Worm (Caenorhabditis elegans) whole organism, young adult: ENCODE data around the gene oac-20.
"Not testable (repeated sequence)": the region's sequence is repeated elsewhere in the genome, so short reads cannot be mapped to it uniquely, and the experiment has no call there.

ENCODE experiments used
- B0035.1 ChIP-seq: sonication (generic microtip); optimal IDR thresholded peaks from 2 replicates; lab custom pipeline; 2016; ENCODE audit warnings: missing genetic modification characterization, mild to moderate bottlenecking, missing compliant biosample characterization, missing genotype, missing genetic modification reagents
- B0336.3 ChIP-seq: fragments of 200-800 bp; sonication (Bioruptor generic); IDR thresholded peaks from 2 replicates; pipeline ENCODE4 v1.3.6; 2022; ENCODE audit warnings: missing genetic modification characterization, missing compliant biosample characterization
- F37B4.10 ChIP-seq: fragments of 200-800 bp; sonication (Bioruptor generic); IDR thresholded peaks from 2 replicates; pipeline ENCODE4 v1.3.6; 2022; ENCODE audit warnings: missing genetic modification characterization, missing compliant biosample characterization
- Y53G8AR.9 ChIP-seq: fragments of 200-800 bp; sonication (Bioruptor generic); conservative IDR thresholded peaks from 2 replicates; pipeline ENCODE4 v1.3.6; 2022; ENCODE audit warnings: missing genetic modification reagents, missing genetic modification characterization, missing compliant biosample characterization
- Y56A3A.18 ChIP-seq: fragments of 200-800 bp; sonication (Bioruptor generic); IDR thresholded peaks from 2 replicates; pipeline ENCODE4 v1.3.6; 2022; ENCODE audit warnings: missing genetic modification reagents, missing genetic modification characterization, missing compliant biosample characterization
- Y67H2A.10 ChIP-seq: fragments of 200-800 bp; sonication (Bioruptor generic); conservative IDR thresholded peaks from 2 replicates; pipeline ENCODE4 v1.3.6; 2022; ENCODE audit warnings: missing genetic modification reagents, missing genetic modification characterization, missing compliant biosample characterization
- Y79H2A.3 ChIP-seq: fragments of 200-800 bp; sonication (Bioruptor generic); conservative IDR thresholded peaks from 2 replicates; pipeline ENCODE4 v1.3.6; 2022; ENCODE audit warnings: missing genetic modification reagents, missing genetic modification characterization, missing compliant biosample characterization
- ZK185.1 ChIP-seq: sonication (generic microtip); optimal IDR thresholded peaks from 2 replicates; lab custom pipeline; 2016; ENCODE audit warnings: mild to moderate bottlenecking, missing genetic modification characterization, missing compliant biosample characterization; ENCODE audit not compliant: poor library complexity, severe bottlenecking
- aptf-2 ChIP-seq: fragments of 200-800 bp; sonication (Bioruptor generic); conservative IDR thresholded peaks from 2 replicates; pipeline ENCODE4 v1.3.6; 2022; ENCODE audit warnings: missing genetic modification reagents, missing genetic modification characterization, missing compliant biosample characterization
- atf-7 ChIP-seq: sonication (generic microtip); optimal IDR thresholded peaks from 2 replicates; lab custom pipeline; 2017; ENCODE audit warnings: mild to moderate bottlenecking, missing genetic modification characterization, missing compliant biosample characterization
- athp-1 ChIP-seq: sonication (generic microtip); optimal IDR thresholded peaks from 2 replicates; lab custom pipeline; 2017; ENCODE audit warnings: mild to moderate bottlenecking, missing genetic modification characterization, missing compliant biosample characterization
- attf-3 ChIP-seq: fragments of 200-800 bp; sonication (Bioruptor generic); conservative IDR thresholded peaks from 2 replicates; pipeline ENCODE4 v1.3.6; 2022; ENCODE audit warnings: missing genetic modification reagents, missing genetic modification characterization, missing compliant biosample characterization
- attf-6 ChIP-seq: fragments of 200-800 bp; sonication (Bioruptor generic); IDR thresholded peaks from 2 replicates; pipeline ENCODE4 v1.3.6; 2022; ENCODE audit warnings: missing genetic modification reagents, missing genetic modification characterization, missing compliant biosample characterization
- bed-2 ChIP-seq: fragments of 200-800 bp; sonication (Bioruptor generic); IDR thresholded peaks from 2 replicates; pipeline ENCODE4 v1.3.6; 2022; ENCODE audit warnings: missing genetic modification reagents, missing genetic modification characterization, missing compliant biosample characterization
- ccch-3 ChIP-seq: fragments of 200-800 bp; sonication (Bioruptor generic); optimal IDR thresholded peaks from 2 replicates; lab custom pipeline; 2018; ENCODE audit warnings: mild to moderate bottlenecking, missing genetic modification characterization, missing compliant biosample characterization
- die-1 ChIP-seq: sonication (generic microtip); optimal IDR thresholded peaks from 2 replicates; lab custom pipeline; 2016; ENCODE audit warnings: missing genotype, mild to moderate bottlenecking, missing genetic modification characterization, missing compliant biosample characterization
- efl-1 ChIP-seq: fragments of 150-350 bp; optimal IDR thresholded peaks from 2 replicates; lab custom pipeline; 2014; ENCODE audit warnings: missing biosample characterization, missing genetic modification reagents, missing genetic modification characterization
- egl-18 ChIP-seq: fragments of 200-800 bp; sonication (Bioruptor generic); IDR thresholded peaks from 2 replicates; pipeline ENCODE4 v1.3.6; 2022; ENCODE audit warnings: missing genetic modification reagents, missing genetic modification characterization, missing compliant biosample characterization
- egl-44 ChIP-seq: fragments of 200-800 bp; sonication (Bioruptor generic); IDR thresholded peaks from 2 replicates; pipeline ENCODE4 v1.3.6; 2022; ENCODE audit warnings: missing genetic modification reagents, missing genetic modification characterization, missing compliant biosample characterization
- ekl-4 ChIP-seq: fragments of 200-800 bp; sonication (Bioruptor generic); IDR thresholded peaks from 2 replicates; pipeline ENCODE4 v1.3.6; 2022; ENCODE audit warnings: missing genetic modification reagents, missing genetic modification characterization, missing compliant biosample characterization
- gei-17 ChIP-seq: fragments of 200-800 bp; sonication (Bioruptor generic); optimal IDR thresholded peaks from 2 replicates; lab custom pipeline; 2018; ENCODE audit warnings: mild to moderate bottlenecking, missing genetic modification characterization, missing compliant biosample characterization
- hlh-12 ChIP-seq: sonication (generic microtip); optimal IDR thresholded peaks from 2 replicates; lab custom pipeline; 2016; ENCODE audit warnings: missing genetic modification characterization, missing compliant biosample characterization
- lin-40 ChIP-seq: sonication (generic microtip); optimal IDR thresholded peaks from 2 replicates; lab custom pipeline; 2016; ENCODE audit warnings: missing genetic modification characterization, mild to moderate bottlenecking, missing compliant biosample characterization, missing genotype, missing genetic modification reagents
- lsy-27 ChIP-seq: sonication (generic microtip); optimal IDR thresholded peaks from 2 replicates; lab custom pipeline; 2017; ENCODE audit warnings: missing genetic modification characterization, mild to moderate bottlenecking, missing compliant biosample characterization, antibody characterized with exemption, missing genotype, borderline replicate concordance; ENCODE audit not compliant: insufficient read depth
- mcd-1 ChIP-seq: fragments of 200-800 bp; sonication (Bioruptor generic); IDR thresholded peaks from 2 replicates; pipeline ENCODE4 v1.3.6; 2022; ENCODE audit warnings: missing genetic modification reagents, missing genetic modification characterization, missing compliant biosample characterization
- nfya-1 ChIP-seq: sonication (generic microtip); optimal IDR thresholded peaks from 2 replicates; lab custom pipeline; 2017; ENCODE audit warnings: antibody characterized with exemption, missing compliant biosample characterization, missing genetic modification characterization, borderline replicate concordance; ENCODE audit not compliant: insufficient read depth
- nhr-120 ChIP-seq: fragments of 200-800 bp; sonication (Bioruptor generic); IDR thresholded peaks from 2 replicates; pipeline ENCODE4 v1.3.6; 2022; ENCODE audit warnings: missing genetic modification characterization, missing compliant biosample characterization
- nhr-179 ChIP-seq: sonication (generic microtip); optimal IDR thresholded peaks from 2 replicates; lab custom pipeline; 2016; ENCODE audit warnings: mild to moderate bottlenecking, missing genetic modification characterization, missing compliant biosample characterization
- nhr-80 ChIP-seq: sonication (generic microtip); optimal IDR thresholded peaks from 2 replicates; lab custom pipeline; 2016; ENCODE audit warnings: missing genetic modification characterization, missing compliant biosample characterization
- pha-4 ChIP-seq: fragments of 150-350 bp; sonication (generic microtip); optimal IDR thresholded peaks from 2 replicates; lab custom pipeline; 2014; ENCODE audit warnings: missing biosample characterization, missing genetic modification reagents, missing genetic modification characterization
- rcor-1 ChIP-seq: fragments of 200-800 bp; sonication (Bioruptor generic); IDR thresholded peaks from 2 replicates; pipeline ENCODE4 v1.3.6; 2022; ENCODE audit warnings: missing genetic modification reagents, missing genetic modification characterization, missing compliant biosample characterization
- snpc-1.1 ChIP-seq: sonication (generic microtip); optimal IDR thresholded peaks from 2 replicates; lab custom pipeline; 2017; ENCODE audit warnings: missing genetic modification characterization, mild to moderate bottlenecking, missing compliant biosample characterization, antibody characterized with exemption, moderate library complexity, missing genotype, missing genetic modification reagents; ENCODE audit not compliant: insufficient read depth
- somi-1 ChIP-seq: fragments of 200-800 bp; sonication (Bioruptor generic); optimal IDR thresholded peaks from 2 replicates; lab custom pipeline; 2018; ENCODE audit warnings: mild to moderate bottlenecking, missing genetic modification characterization, missing compliant biosample characterization
- tbp1 ChIP-seq: fragments of 200-800 bp; sonication (Bioruptor generic); optimal IDR thresholded peaks from 2 replicates; lab custom pipeline; 2018; ENCODE audit warnings: mild to moderate bottlenecking, missing genetic modification characterization, missing compliant biosample characterization
- tbx-9 ChIP-seq: sonication (generic microtip); optimal IDR thresholded peaks from 2 replicates; lab custom pipeline; 2016; ENCODE audit warnings: borderline replicate concordance, missing genetic modification characterization, inconsistent platforms, missing compliant biosample characterization
- tlf-1 ChIP-seq: fragments of 200-800 bp; sonication (Bioruptor generic); optimal IDR thresholded peaks from 2 replicates; lab custom pipeline; 2018; ENCODE audit warnings: mild to moderate bottlenecking, missing genetic modification characterization, missing compliant biosample characterization
- unc-62 ChIP-seq: fragments of 150-350 bp; optimal IDR thresholded peaks from 2 replicates; lab custom pipeline; 2014; ENCODE audit warnings: missing biosample characterization, missing genetic modification reagents, missing genetic modification characterization
- ztf-22 ChIP-seq: fragments of 200-800 bp; sonication (Bioruptor generic); optimal IDR thresholded peaks from 2 replicates; lab custom pipeline; 2018; ENCODE audit warnings: mild to moderate bottlenecking, missing genetic modification characterization, moderate library complexity, missing compliant biosample characterization
- ztf-26 ChIP-seq: sonication (generic microtip); optimal IDR thresholded peaks from 2 replicates; lab custom pipeline; 2017; ENCODE audit warnings: missing genetic modification characterization, missing compliant biosample characterization

The oac-20 gene

ce11 chrV:15978232-15978764, at the start of gene oac-20:
oac-20 (plus strand) TSS chrV:15978714.
- no peak for TF ChIP-seq ztf-22
- TF ChIP-seq nhr-80 = peak; percentile 78
- peak; percentile 95 for TF ChIP-seq unc-62 (GFP tag; lab: Kevin White, UChicago)
- no peak for TF ChIP-seq efl-1 (GFP tag; lab: Kevin White, UChicago)
- peak; percentile 24 for TF ChIP-seq atf-7 (tag; lab: Kevin White, UChicago)

- not testable (repeated sequence) for TF ChIP-seq die-1; lin-40 (tag; lab: Kevin White, UChicago); B0336.3
Observed at ce11 chrV:15929882-15930281, 48.6 kb upstream of the oac-20 start, which contains the start of gene srbc-77. srbc-77 (plus strand) TSS chrV:15930182.

- TF ChIP-seq egl-18 (GFP tag; lab: Robert Waterston, UW) (no peak), ztf-26 (tag; lab: Kevin White, UChicago) (no peak), snpc-1.1 (tag; lab: Kevin White, UChicago) (no peak)
Observed at ce11 chrV:15932390-15932789, 46.1 kb upstream of the oac-20 start, which contains the start of gene srw-26. srw-26 (minus strand) TSS chrV:15932490.

- TF ChIP-seq tlf-1 (GFP tag; lab: Kevin White, UChicago) (no peak), mcd-1 (GFP tag; lab: Robert Waterston, UW) (no peak), athp-1 (tag; lab: Kevin White, UChicago) (no peak), Y79H2A.3 (GFP tag; lab: Robert Waterston, UW) (no peak), somi-1 (GFP tag; lab: Kevin White, UChicago) (no peak), nfya-1 (tag; lab: Kevin White, UChicago) (no peak), Y53G8AR.9 (GFP tag; lab: Robert Waterston, UW) (no peak), aptf-2 (GFP tag; lab: Robert Waterston, UW) (no peak), nhr-120 (no peak), attf-3 (GFP tag; lab: Robert Waterston, UW) (no peak), ztf-26 (tag; lab: Kevin White, UChicago) (no peak), tbx-9 (tag; lab: Kevin White, UChicago) (no peak), nhr-179 (tag; lab: Kevin White, UChicago) (no peak), ccch-3 (no peak)
Observed at ce11 chrV:15940254-15940653, 38.3 kb upstream of the oac-20 start, which contains the start of gene srw-55. srw-55 (minus strand) TSS chrV:15940354.

- TF ChIP-seq ekl-4 (GFP tag; lab: Robert Waterston, UW) (no peak), B0035.1 (no peak), Y56A3A.18 (GFP tag; lab: Robert Waterston, UW) (no peak)
Observed at ce11 chrV:15943125-15943524, 35.4 kb upstream of the oac-20 start, which contains the start of gene srw-53. srw-53 (plus strand) TSS chrV:15943425.

- TF ChIP-seq aptf-2 (GFP tag; lab: Robert Waterston, UW) (no peak), bed-2 (GFP tag; lab: Robert Waterston, UW) (no peak), egl-18 (GFP tag; lab: Robert Waterston, UW) (no peak), Y67H2A.10 (GFP tag; lab: Robert Waterston, UW) (no peak), lsy-27 (tag; lab: Kevin White, UChicago) (no peak), mcd-1 (GFP tag; lab: Robert Waterston, UW) (no peak), ZK185.1 (tag; lab: Kevin White, UChicago) (no peak), attf-6 (GFP tag; lab: Robert Waterston, UW) (no peak), ztf-26 (tag; lab: Kevin White, UChicago) (no peak), rcor-1 (GFP tag; lab: Robert Waterston, UW) (no peak), hlh-12 (no peak), tbx-9 (tag; lab: Kevin White, UChicago) (no peak), ekl-4 (GFP tag; lab: Robert Waterston, UW) (no peak), gei-17 (GFP tag; lab: Kevin White, UChicago) (no peak), pha-4 (no peak), F37B4.10 (no peak), tbp1 (GFP tag; lab: Kevin White, UChicago) (no peak), egl-44 (GFP tag; lab: Robert Waterston, UW) (no peak)
Observed at ce11 chrV:15950903-15951302, 27.6 kb upstream of the oac-20 start, which contains the start of gene srw-59. srw-59 (minus strand) TSS chrV:15951003.
